Fruit fly (Drosophila melanogaster) whole organism, embryonic: ENCODE results near the gene Acp63F.

Source experiments
- Adf1 ChIP-seq: fragments of 200-800 bp; sonication (Bioruptor generic); IDR thresholded peaks from 2 replicates; pipeline ENCODE4 v1.3.6; 2022; ENCODE audit warnings: missing biosample characterization, missing genetic modification characterization
- CG1024 ChIP-seq: fragments of 200-800 bp; sonication (Bioruptor generic); IDR thresholded peaks from 2 replicates; pipeline ENCODE4 v1.3.6; 2022; ENCODE audit warnings: missing biosample characterization, missing genetic modification characterization
- CG10267 ChIP-seq: fragments of 200-800 bp; sonication (Bioruptor generic); optimal IDR thresholded peaks from 2 replicates; lab custom pipeline; 2018; ENCODE audit warnings: missing biosample characterization, mild to moderate bottlenecking, missing genetic modification characterization, moderate library complexity
- CG12236 ChIP-seq: fragments of 200-800 bp; sonication (Bioruptor generic); optimal IDR thresholded peaks from 2 replicates; lab custom pipeline; 2016; ENCODE audit warnings: missing biosample characterization, missing genetic modification characterization
- CG1233 ChIP-seq: fragments of 200-800 bp; sonication (Bioruptor generic); optimal IDR thresholded peaks from 4 replicates; lab custom pipeline; 2018; ENCODE audit warnings: missing biosample characterization, mild to moderate bottlenecking, missing genetic modification characterization
- CG12744 ChIP-seq: fragments of 200-800 bp; sonication (Bioruptor generic); optimal IDR thresholded peaks from 2 replicates; lab custom pipeline; 2016; ENCODE audit warnings: missing biosample characterization, missing genetic modification characterization
- CG13296 ChIP-seq: fragments of 200-800 bp; sonication (Bioruptor generic); optimal IDR thresholded peaks from 3 replicates; lab custom pipeline; 2018; ENCODE audit warnings: missing biosample characterization, mild to moderate bottlenecking, missing genetic modification characterization
- CG14014 ChIP-seq: fragments of 200-800 bp; sonication (Bioruptor generic); IDR thresholded peaks from 2 replicates; pipeline ENCODE4 v1.3.6; 2022; ENCODE audit warnings: missing biosample characterization, missing genetic modification characterization
- CG15073 ChIP-seq: fragments of 200-800 bp; sonication (Bioruptor generic); optimal IDR thresholded peaks from 2 replicates; lab custom pipeline; 2016; ENCODE audit warnings: missing biosample characterization, missing genetic modification characterization
- CG1529 ChIP-seq: fragments of 200-800 bp; sonication (Bioruptor generic); optimal IDR thresholded peaks from 3 replicates; lab custom pipeline; 2018; ENCODE audit warnings: missing biosample characterization, missing genetic modification characterization
- CG1602 ChIP-seq: fragments of 200-800 bp; sonication (Bioruptor generic); optimal IDR thresholded peaks from 3 replicates; lab custom pipeline; 2016; ENCODE audit warnings: missing biosample characterization, missing genetic modification characterization
- CG17186 ChIP-seq: fragments of 200-800 bp; sonication (Bioruptor generic); optimal IDR thresholded peaks from 3 replicates; lab custom pipeline; 2017; ENCODE audit warnings: missing biosample characterization, missing genetic modification reagents, missing genetic modification characterization
- CG31388 ChIP-seq: fragments of 200-800 bp; sonication (Bioruptor generic); optimal IDR thresholded peaks from 2 replicates; lab custom pipeline; 2016; ENCODE audit warnings: missing biosample characterization, missing genetic modification characterization
- CG42726 ChIP-seq: fragments of 200-800 bp; sonication (Bioruptor generic); IDR thresholded peaks from 2 replicates; pipeline ENCODE4 v1.3.6; 2022; ENCODE audit warnings: missing biosample characterization, missing genetic modification characterization; ENCODE audit not compliant: partially characterized antibody
- CG4424 ChIP-seq: fragments of 200-800 bp; sonication (Bioruptor generic); optimal IDR thresholded peaks from 3 replicates; lab custom pipeline; 2016; ENCODE audit warnings: missing biosample characterization, missing genetic modification characterization
- CG8765 ChIP-seq: fragments of 200-800 bp; sonication (Bioruptor generic); IDR thresholded peaks from 2 replicates; pipeline ENCODE4 v1.3.6; 2022; ENCODE audit warnings: missing biosample characterization, missing genetic modification characterization
- CoRest ChIP-seq: fragments of 200-800 bp; sonication (Bioruptor generic); optimal IDR thresholded peaks from 3 replicates; lab custom pipeline; 2018; ENCODE audit warnings: missing biosample characterization, mild to moderate bottlenecking, missing genetic modification characterization, moderate library complexity
- Deaf1 ChIP-seq: fragments of 200-800 bp; optimal IDR thresholded peaks from 3 replicates; lab custom pipeline; 2019; ENCODE audit warnings: missing biosample characterization, mild to moderate bottlenecking, missing genetic modification characterization, moderate library complexity
- ERR ChIP-seq: fragments of 200-800 bp; sonication (Bioruptor generic); optimal IDR thresholded peaks from 2 replicates; lab custom pipeline; 2016; ENCODE audit warnings: missing biosample characterization, missing genetic modification characterization
- HLHmδ ChIP-seq: fragments of 200-800 bp; sonication (Bioruptor generic); optimal IDR thresholded peaks from 2 replicates; lab custom pipeline; 2018; ENCODE audit warnings: missing biosample characterization, mild to moderate bottlenecking, missing genetic modification characterization, moderate library complexity
- Hand ChIP-seq: fragments of 200-800 bp; sonication (Bioruptor generic); optimal IDR thresholded peaks from 2 replicates; lab custom pipeline; 2017; ENCODE audit warnings: mild to moderate bottlenecking, missing biosample characterization, missing genetic modification reagents, missing genetic modification characterization
- Kr ChIP-seq: fragments of 200-800 bp; sonication (Bioruptor generic); optimal IDR thresholded peaks from 2 replicates; lab custom pipeline; 2017; ENCODE audit warnings: missing biosample characterization, mild to moderate bottlenecking, missing genetic modification characterization
- MESR4 ChIP-seq: fragments of 200-800 bp; sonication (Bioruptor generic); optimal IDR thresholded peaks from 2 replicates; lab custom pipeline; 2018; ENCODE audit warnings: missing biosample characterization, mild to moderate bottlenecking, missing genetic modification characterization, moderate library complexity
- MTF-1 ChIP-seq: fragments of 200-800 bp; sonication (Bioruptor generic); optimal IDR thresholded peaks from 2 replicates; lab custom pipeline; 2018; ENCODE audit warnings: missing biosample characterization, mild to moderate bottlenecking, missing genetic modification characterization, borderline replicate concordance
- Nf-YB ChIP-seq: fragments of 200-800 bp; sonication (Bioruptor generic); optimal IDR thresholded peaks from 3 replicates; lab custom pipeline; 2019; ENCODE audit warnings: missing biosample characterization, mild to moderate bottlenecking, missing genetic modification characterization, moderate library complexity
- Opbp ChIP-seq: fragments of 200-800 bp; sonication (Bioruptor generic); IDR thresholded peaks from 3 replicates; pipeline ENCODE4 v1.3.6; 2022; ENCODE audit warnings: missing biosample characterization, missing genetic modification characterization; ENCODE audit not compliant: partially characterized antibody
- ase ChIP-seq: fragments of 200-800 bp; sonication (Bioruptor generic); IDR thresholded peaks from 3 replicates; pipeline ENCODE4 v1.3.6; 2022; ENCODE audit warnings: missing biosample characterization, missing genetic modification characterization
- btn ChIP-seq: fragments of 200-800 bp; sonication (Bioruptor generic); optimal IDR thresholded peaks from 2 replicates; lab custom pipeline; 2016; ENCODE audit warnings: missing biosample characterization, missing genetic modification characterization
- cg ChIP-seq: fragments of 200-800 bp; sonication (Bioruptor generic); optimal IDR thresholded peaks from 3 replicates; lab custom pipeline; 2019; ENCODE audit warnings: missing biosample characterization, mild to moderate bottlenecking, missing genetic modification characterization, moderate library complexity
- en ChIP-seq: fragments of 200-800 bp; sonication (Bioruptor generic); optimal IDR thresholded peaks from 2 replicates; lab custom pipeline; 2016; ENCODE audit warnings: missing biosample characterization, missing genetic modification characterization
- gem ChIP-seq: fragments of 200-800 bp; sonication (Bioruptor generic); optimal IDR thresholded peaks from 2 replicates; lab custom pipeline; 2019; ENCODE audit warnings: missing biosample characterization, mild to moderate bottlenecking, missing genetic modification characterization, moderate library complexity
- hth ChIP-seq: fragments of >200 bp; optimal IDR thresholded peaks from 2 replicates; lab custom pipeline; 2017; ENCODE audit warnings: inconsistent platforms
- lov ChIP-seq, 2 experiments: fragments of 200-800 bp in 1 of 2; fragments of >200 bp in 1 of 2; sonication (Bioruptor generic) in 1 of 2; IDR thresholded peaks in 1 of 2; optimal IDR thresholded peaks in 1 of 2; 2 replicates in 1 of 2; 3 replicates in 1 of 2; pipeline versions ENCODE4 v1.3.6 to Lab custom; 2017 to 2022; ENCODE audit warnings: missing biosample characterization in 1 of 2, missing genetic modification characterization in 1 of 2
- luna ChIP-seq: fragments of 200-800 bp; sonication (Bioruptor generic); optimal IDR thresholded peaks from 2 replicates; lab custom pipeline; 2016; ENCODE audit warnings: missing biosample characterization, missing genetic modification characterization
- mirr ChIP-seq: fragments of 200-800 bp; sonication (Bioruptor generic); optimal IDR thresholded peaks from 3 replicates; lab custom pipeline; 2018; ENCODE audit warnings: missing biosample characterization, mild to moderate bottlenecking, missing genetic modification characterization
- nau ChIP-seq: fragments of 200-800 bp; sonication (Bioruptor generic); optimal IDR thresholded peaks from 3 replicates; lab custom pipeline; 2017; ENCODE audit warnings: missing biosample characterization, mild to moderate bottlenecking, missing genetic modification characterization, missing genetic modification reagents
- otp ChIP-seq: fragments of 200-800 bp; sonication (Bioruptor generic); IDR thresholded peaks from 3 replicates; pipeline ENCODE4, ENCODE4 v1.3.6; 2022; ENCODE audit warnings: missing biosample characterization, missing genetic modification characterization
- peb ChIP-seq: fragments of 200-800 bp; sonication (Bioruptor generic); IDR thresholded peaks from 2 replicates; pipeline ENCODE4 v1.3.6; 2022; ENCODE audit warnings: missing biosample characterization, missing genetic modification characterization
- phol ChIP-seq: fragments of 200-800 bp; sonication (Bioruptor generic); optimal IDR thresholded peaks from 3 replicates; lab custom pipeline; 2018; ENCODE audit warnings: missing biosample characterization, mild to moderate bottlenecking, missing genetic modification characterization, moderate library complexity
- pzg ChIP-seq: fragments of 200-800 bp; sonication (Bioruptor generic); optimal IDR thresholded peaks from 3 replicates; lab custom pipeline; 2018; ENCODE audit warnings: missing biosample characterization, mild to moderate bottlenecking, missing genetic modification characterization, moderate library complexity
- row ChIP-seq: fragments of 200-800 bp; sonication (Bioruptor generic); IDR thresholded peaks from 3 replicates; pipeline ENCODE4 v1.3.6; 2022; ENCODE audit warnings: missing biosample characterization, missing genetic modification characterization
- sc ChIP-seq, 3 experiments: fragments of >200 bp in 2 of 3; fragments of 200-800 bp in 1 of 3; sonication (Bioruptor generic) in 1 of 3; optimal IDR thresholded peaks; 2 replicates in 2 of 3; 3 replicates in 1 of 3; lab custom pipeline; 2017; ENCODE audit warnings: mild to moderate bottlenecking in 1 of 3, missing biosample characterization in 1 of 3, missing genetic modification characterization in 1 of 3, missing genetic modification reagents in 1 of 3
- sd ChIP-seq: fragments of 200-800 bp; sonication (Bioruptor generic); optimal IDR thresholded peaks from 3 replicates; lab custom pipeline; 2018; ENCODE audit warnings: missing biosample characterization, mild to moderate bottlenecking, missing genetic modification characterization, moderate library complexity
- sna ChIP-seq: fragments of 200-800 bp; sonication (Bioruptor generic); IDR thresholded peaks from 2 replicates; pipeline ENCODE4 v1.3.6; 2022; ENCODE audit warnings: missing biosample characterization, missing genetic modification characterization; ENCODE audit not compliant: partially characterized antibody
- ssp ChIP-seq: fragments of 200-800 bp; sonication (Bioruptor generic); IDR thresholded peaks from 2 replicates; pipeline ENCODE4 v1.3.6; 2022; ENCODE audit warnings: missing biosample characterization, missing genetic modification characterization
- twi ChIP-seq: fragments of 200-800 bp; optimal IDR thresholded peaks from 2 replicates; lab custom pipeline; 2019; ENCODE audit warnings: missing biosample characterization, mild to moderate bottlenecking, missing genetic modification characterization, moderate library complexity
- usp ChIP-seq: fragments of >200 bp; optimal IDR thresholded peaks from 2 replicates; lab custom pipeline; 2017; ENCODE audit warnings: missing biosample characterization, missing genetic modification characterization
- vfl ChIP-seq: fragments of 200-800 bp; sonication (Bioruptor generic); optimal IDR thresholded peaks from 2 replicates; lab custom pipeline; 2016; ENCODE audit warnings: missing biosample characterization, missing genetic modification characterization
- vvl ChIP-seq: fragments of 200-800 bp; sonication (Bioruptor generic); IDR thresholded peaks from 2 replicates; pipeline ENCODE4 v1.3.6; 2022; ENCODE audit warnings: missing biosample characterization, missing genetic modification characterization
- zf30C ChIP-seq: fragments of 200-800 bp; sonication (Bioruptor generic); optimal IDR thresholded peaks from 3 replicates; lab custom pipeline; 2018; ENCODE audit warnings: missing biosample characterization, mild to moderate bottlenecking, missing genetic modification characterization

Gene Acp63F

dm6 chr3L:3802677-3803076 lies 13.5 kb downstream of the Acp63F start (continued):
- peak; percentile 64; the same call in 1 of the 3 replicates for TF ChIP-seq otp
- TF ChIP-seq sna (GFP tag; lab: Robert Waterston, UW): no peak
- TF ChIP-seq CG13296: peak; percentile 73
- TF ChIP-seq CG4424 (GFP tag; lab: Kevin White, UChicago): peak; percentile 58
- no peak for TF ChIP-seq Opbp (GFP tag; lab: Robert Waterston, UW)
- TF ChIP-seq pzg: peak; percentile 5
- peak; percentile 45 for TF ChIP-seq luna (GFP tag; lab: Kevin White, UChicago)
- peak; percentile 59; the same call in 1 of the 2 replicates for TF ChIP-seq Adf1 (GFP tag; lab: Robert Waterston, UW)
- no peak for TF ChIP-seq btn (GFP tag; lab: Kevin White, UChicago)
- no peak for TF ChIP-seq CG31388 (GFP tag; lab: Kevin White, UChicago)
- TF ChIP-seq CG15073 (GFP tag; lab: Kevin White, UChicago): no peak
- TF ChIP-seq Kr: no peak
- TF ChIP-seq CG10267 (tag; lab: Kevin White, UChicago): peak; percentile 26
- TF ChIP-seq vfl (GFP tag; lab: Kevin White, UChicago): peak; percentile 41
- peak; percentile 33; the same call in 1 of the 2 replicates for TF ChIP-seq ssp (GFP tag; lab: Robert Waterston, UW)
- no peak for TF ChIP-seq sc (optimal IDR thresholded peaks at IDR 0.05; lab: Kevin White, UChicago)
- peak; percentile 3 for TF ChIP-seq sc (GFP tag; optimal IDR thresholded peaks at IDR 0.05; lab: Kevin White, UChicago)
- TF ChIP-seq HLHmδ: no peak
- TF ChIP-seq nau (GFP tag; lab: Kevin White, UChicago): peak; percentile 40
- TF ChIP-seq en (GFP tag; lab: Kevin White, UChicago): no peak
- peak; percentile 80 for TF ChIP-seq ase
- no peak for TF ChIP-seq hth
- TF ChIP-seq MTF-1 (GFP tag; lab: Kevin White, UChicago): no peak
- TF ChIP-seq MESR4 (GFP tag; lab: Kevin White, UChicago): no peak
- TF ChIP-seq vvl (GFP tag; lab: Robert Waterston, UW): peak; percentile 91
- TF ChIP-seq gem (tag; lab: Kevin White, UChicago): peak; percentile 76
- peak; percentile 42 for TF ChIP-seq CG1602
- TF ChIP-seq Deaf1 (tag; lab: Kevin White, UChicago): peak; percentile 49
- peak; percentile 81 for TF ChIP-seq zf30C (GFP tag; lab: Kevin White, UChicago)
- TF ChIP-seq CG1529 (GFP tag; lab: Kevin White, UChicago): peak; percentile 26
- no peak; the same call in 1 of the 2 replicates for TF ChIP-seq peb (GFP tag; lab: Robert Waterston, UW)
- TF ChIP-seq cg (GFP tag; lab: Kevin White, UChicago): no peak
- peak; percentile 67 for TF ChIP-seq CG1233
- TF ChIP-seq row (GFP tag; lab: Robert Waterston, UW): peak; percentile 91
- no peak for TF ChIP-seq lov (optimal IDR thresholded peaks at IDR 0.05; lab: Kevin White, UChicago)
- peak; percentile 26; the same call in 1 of the 3 replicates for TF ChIP-seq lov (GFP tag; IDR thresholded peaks at IDR 0.05; lab: Robert Waterston, UW)
- peak; percentile 37 for TF ChIP-seq Nf-YB (GFP tag; lab: Kevin White, UChicago)
- TF ChIP-seq CG8765 (GFP tag; lab: Robert Waterston, UW): no peak
- TF ChIP-seq CG12744 (GFP tag; lab: Kevin White, UChicago): peak; percentile 55
- no peak for TF ChIP-seq usp (GFP tag; lab: Kevin White, UChicago)
- TF ChIP-seq ERR (GFP tag; lab: Kevin White, UChicago): peak; percentile 86
- TF ChIP-seq Hand (GFP tag; lab: Kevin White, UChicago): peak; percentile 93
- peak; percentile 88 for TF ChIP-seq CG14014 (GFP tag; lab: Robert Waterston, UW)
- TF ChIP-seq CG12236: peak; percentile 44
- peak; percentile 53 for TF ChIP-seq sd (tag; lab: Kevin White, UChicago)
- no peak for TF ChIP-seq CG17186
- peak; percentile 71 for TF ChIP-seq CoRest (tag; lab: Kevin White, UChicago)
- peak; percentile 40 for TF ChIP-seq phol (tag; lab: Kevin White, UChicago)
- TF ChIP-seq mirr (GFP tag; lab: Kevin White, UChicago): peak; percentile 34
- TF ChIP-seq CG42726 (GFP tag; lab: Robert Waterston, UW): no peak
- TF ChIP-seq twi (tag; lab: Kevin White, UChicago): no peak
- TF ChIP-seq CG1024 (GFP tag; lab: Robert Waterston, UW): peak; percentile 60
